Worm (Caenorhabditis elegans): ENCODE results near the gene nac-2.

- TF ChIP-seq W03F9.2 (tag; optimal IDR thresholded peaks at IDR 0.05): no peak
- TF ChIP-seq him-1 (tag; optimal IDR thresholded peaks at IDR 0.05): no peak
- TF ChIP-seq dao-5 (tag; optimal IDR thresholded peaks at IDR 0.05): no peak
Measured at ce11 chrIII:9051714-9052113, 8.6 kb upstream of the nac-2 start.
